Fruit fly (Drosophila melanogaster) whole organism, embryonic: ENCODE measurements around the gene CG3337.
A peak's percentile ranks its signal among the peaks of the same experiment; 100 is the strongest.

ENCODE experiments used
- Atf-2 ChIP-seq: fragments of 200-800 bp; sonication (Bioruptor generic); optimal IDR thresholded peaks from 2 replicates; lab custom pipeline; 2016; ENCODE audit warnings: missing biosample characterization, missing genetic modification characterization
- Atf6 ChIP-seq: fragments of 200-800 bp; sonication (Bioruptor generic); IDR thresholded peaks from 2 replicates; pipeline ENCODE4 v1.3.6; 2022; ENCODE audit warnings: missing biosample characterization, missing genetic modification characterization
- Awh ChIP-seq: fragments of 200-800 bp; sonication (Bioruptor generic); IDR thresholded peaks from 2 replicates; pipeline ENCODE4, ENCODE4 v1.3.6; 2022; ENCODE audit warnings: missing biosample characterization, missing genetic modification characterization
- BEAF-32 ChIP-seq: fragments of 200-800 bp; sonication (Bioruptor generic); optimal IDR thresholded peaks from 3 replicates; lab custom pipeline; 2017; ENCODE audit warnings: missing biosample characterization, missing genetic modification characterization, mild to moderate bottlenecking, moderate library complexity, missing genetic modification reagents
- Bteb2 ChIP-seq: fragments of 200-800 bp; sonication (Bioruptor generic); optimal IDR thresholded peaks from 2 replicates; lab custom pipeline; 2016; ENCODE audit warnings: missing biosample characterization, missing genetic modification characterization
- C15 ChIP-seq: fragments of 200-800 bp; sonication (Bioruptor generic); IDR thresholded peaks from 3 replicates; pipeline ENCODE4 v1.3.6; 2022; ENCODE audit warnings: missing biosample characterization, missing genetic modification characterization
- CG13296 ChIP-seq: fragments of 200-800 bp; sonication (Bioruptor generic); optimal IDR thresholded peaks from 3 replicates; lab custom pipeline; 2018; ENCODE audit warnings: missing biosample characterization, mild to moderate bottlenecking, missing genetic modification characterization
- CG13624 ChIP-seq: fragments of 200-800 bp; sonication (Bioruptor generic); optimal IDR thresholded peaks from 2 replicates; lab custom pipeline; 2016; ENCODE audit warnings: missing biosample characterization, missing genetic modification characterization
- CG14050 ChIP-seq: fragments of 200-800 bp; sonication (Bioruptor generic); IDR thresholded peaks from 3 replicates; pipeline ENCODE4 v1.3.6; 2022; ENCODE audit warnings: missing biosample characterization, missing genetic modification characterization
- CG14860 ChIP-seq: fragments of 200-800 bp; sonication (Bioruptor generic); IDR thresholded peaks from 3 replicates; pipeline ENCODE4 v1.3.6; 2022; ENCODE audit warnings: missing biosample characterization, missing genetic modification characterization; ENCODE audit not compliant: partially characterized antibody
- CG15269 ChIP-seq: fragments of 200-800 bp; sonication (Bioruptor generic); optimal IDR thresholded peaks from 2 replicates; lab custom pipeline; 2018; ENCODE audit warnings: missing biosample characterization, mild to moderate bottlenecking, missing genetic modification characterization, moderate library complexity
- CG1529 ChIP-seq: fragments of 200-800 bp; sonication (Bioruptor generic); optimal IDR thresholded peaks from 3 replicates; lab custom pipeline; 2018; ENCODE audit warnings: missing biosample characterization, missing genetic modification characterization
- CG1647 ChIP-seq: fragments of 200-800 bp; sonication (Bioruptor generic); optimal IDR thresholded peaks from 3 replicates; lab custom pipeline; 2016; ENCODE audit warnings: missing biosample characterization, missing genetic modification characterization
- CG17328 ChIP-seq: fragments of 200-800 bp; sonication (Bioruptor generic); IDR thresholded peaks from 2 replicates; pipeline ENCODE4 v1.3.6; 2022; ENCODE audit warnings: missing biosample characterization, missing genetic modification characterization
- CG17568 ChIP-seq: fragments of 200-800 bp; sonication (Bioruptor generic); optimal IDR thresholded peaks from 2 replicates; lab custom pipeline; 2018; ENCODE audit warnings: missing biosample characterization, mild to moderate bottlenecking, missing genetic modification characterization, moderate library complexity
- CG17829 ChIP-seq: fragments of 200-800 bp; optimal IDR thresholded peaks from 2 replicates; lab custom pipeline; 2019; ENCODE audit warnings: missing biosample characterization, mild to moderate bottlenecking, missing genetic modification characterization, moderate library complexity
- CG18599 ChIP-seq: fragments of 200-800 bp; sonication (Bioruptor generic); optimal IDR thresholded peaks from 3 replicates; lab custom pipeline; 2017; ENCODE audit warnings: missing biosample characterization, missing genetic modification characterization, mild to moderate bottlenecking, moderate library complexity, missing genetic modification reagents
- CG2120 ChIP-seq: fragments of 200-800 bp; sonication (Bioruptor generic); optimal IDR thresholded peaks from 3 replicates; lab custom pipeline; 2016; ENCODE audit warnings: missing biosample characterization, missing genetic modification characterization
- CG3726 ChIP-seq: fragments of 200-800 bp; sonication (Bioruptor generic); IDR thresholded peaks from 3 replicates; pipeline ENCODE4, ENCODE4 v1.3.6; 2022; ENCODE audit warnings: missing biosample characterization, missing genetic modification characterization
- CG42726 ChIP-seq: fragments of 200-800 bp; sonication (Bioruptor generic); IDR thresholded peaks from 2 replicates; pipeline ENCODE4 v1.3.6; 2022; ENCODE audit warnings: missing biosample characterization, missing genetic modification characterization; ENCODE audit not compliant: partially characterized antibody
- CG6175 ChIP-seq: fragments of 200-800 bp; sonication (Bioruptor generic); IDR thresholded peaks from 3 replicates; pipeline ENCODE4 v1.3.6; 2022; ENCODE audit warnings: missing biosample characterization, missing genetic modification characterization
- CG7271 ChIP-seq: fragments of 200-800 bp; sonication (Bioruptor generic); optimal IDR thresholded peaks from 2 replicates; lab custom pipeline; 2018; ENCODE audit warnings: missing biosample characterization, mild to moderate bottlenecking, missing genetic modification characterization, moderate library complexity
- CG9215 ChIP-seq: fragments of 200-800 bp; sonication (Bioruptor generic); IDR thresholded peaks from 2 replicates; pipeline ENCODE4 v1.3.6; 2022; ENCODE audit warnings: missing biosample characterization, missing genetic modification characterization
- CkIIα-i1 ChIP-seq: fragments of 200-800 bp; sonication (Bioruptor generic); IDR thresholded peaks from 2 replicates; pipeline ENCODE4 v1.3.6; 2022; ENCODE audit warnings: missing biosample characterization, missing genetic modification characterization
- Dref ChIP-seq: fragments of 200-800 bp; sonication (Bioruptor generic); IDR thresholded peaks from 2 replicates; pipeline ENCODE4 v1.3.6; 2022; ENCODE audit warnings: missing biosample characterization, missing genetic modification characterization
- Ets97D ChIP-seq: fragments of 200-800 bp; sonication (Bioruptor generic); optimal IDR thresholded peaks from 3 replicates; lab custom pipeline; 2016; ENCODE audit warnings: missing biosample characterization, missing genetic modification characterization
- Gsc ChIP-seq: fragments of 200-800 bp; sonication (Bioruptor generic); IDR thresholded peaks from 2 replicates; pipeline ENCODE4 v1.3.6; 2022; ENCODE audit warnings: missing biosample characterization, missing genetic modification characterization
- H2.0 ChIP-seq: fragments of 200-800 bp; sonication (Bioruptor generic); IDR thresholded peaks from 2 replicates; pipeline ENCODE4 v1.3.6; 2022; ENCODE audit warnings: missing biosample characterization, missing genetic modification characterization
- HLH4C ChIP-seq: fragments of 200-800 bp; sonication (Bioruptor generic); IDR thresholded peaks from 3 replicates; pipeline ENCODE4 v1.3.6; 2022; ENCODE audit warnings: missing biosample characterization, missing genetic modification characterization; ENCODE audit not compliant: partially characterized antibody
- Hand ChIP-seq: fragments of 200-800 bp; sonication (Bioruptor generic); optimal IDR thresholded peaks from 2 replicates; lab custom pipeline; 2017; ENCODE audit warnings: mild to moderate bottlenecking, missing biosample characterization, missing genetic modification reagents, missing genetic modification characterization
- Med ChIP-seq: fragments of 200-800 bp; sonication (Bioruptor generic); peaks from one replicate; lab custom pipeline; 2016; ENCODE audit warnings: missing biosample characterization, missing genetic modification characterization, mild to moderate bottlenecking, inconsistent platforms, moderate library complexity
- NfI ChIP-seq: fragments of 200-800 bp; sonication (Bioruptor generic); optimal IDR thresholded peaks from 3 replicates; lab custom pipeline; 2018; ENCODE audit warnings: missing biosample characterization, mild to moderate bottlenecking, missing genetic modification characterization, moderate library complexity
- Sox100B ChIP-seq: fragments of 200-800 bp; sonication (Bioruptor generic); optimal IDR thresholded peaks from 3 replicates; lab custom pipeline; 2018; ENCODE audit warnings: missing biosample characterization, mild to moderate bottlenecking, missing genetic modification characterization
- Sry-β ChIP-seq: fragments of 200-800 bp; sonication (Bioruptor generic); optimal IDR thresholded peaks from 2 replicates; lab custom pipeline; 2018; ENCODE audit warnings: missing biosample characterization, mild to moderate bottlenecking, missing genetic modification characterization, moderate library complexity
- Taf1 ChIP-seq: fragments of 200-800 bp; sonication (Bioruptor generic); IDR thresholded peaks from 2 replicates; pipeline ENCODE4 v1.3.6; 2022; ENCODE audit warnings: missing biosample characterization, missing genetic modification characterization
- Xrp1 ChIP-seq: fragments of 200-800 bp; sonication (Bioruptor generic); IDR thresholded peaks from 2 replicates; pipeline ENCODE4 v1.3.6; 2022; ENCODE audit warnings: missing biosample characterization, missing genetic modification characterization
- ac ChIP-seq: fragments of 200-800 bp; sonication (Bioruptor generic); optimal IDR thresholded peaks from 3 replicates; lab custom pipeline; 2017; ENCODE audit warnings: missing biosample characterization, mild to moderate bottlenecking, missing genetic modification characterization
- ash1 ChIP-seq: fragments of 200-800 bp; sonication (Bioruptor generic); optimal IDR thresholded peaks from 2 replicates; lab custom pipeline; 2018; ENCODE audit warnings: missing biosample characterization, mild to moderate bottlenecking, missing genetic modification characterization
- btn ChIP-seq: fragments of 200-800 bp; sonication (Bioruptor generic); optimal IDR thresholded peaks from 2 replicates; lab custom pipeline; 2016; ENCODE audit warnings: missing biosample characterization, missing genetic modification characterization
- ken ChIP-seq: fragments of 200-800 bp; sonication (Bioruptor generic); IDR thresholded peaks from 3 replicates; pipeline ENCODE4 v1.3.6; 2022; ENCODE audit warnings: missing biosample characterization, missing genetic modification characterization
- lola ChIP-seq, 3 experiments: fragments of >200 bp in 2 of 3; fragments of 200-800 bp in 1 of 3; sonication (Bioruptor generic) in 1 of 3; optimal IDR thresholded peaks; 2 replicates each; lab custom pipeline; 2017 to 2019; ENCODE audit warnings: missing biosample characterization in 3 of 3, missing genetic modification characterization in 3 of 3, mild to moderate bottlenecking in 1 of 3, moderate library complexity in 1 of 3
- oc ChIP-seq: fragments of 200-800 bp; sonication (Bioruptor generic); optimal IDR thresholded peaks from 2 replicates; lab custom pipeline; 2018; ENCODE audit warnings: missing biosample characterization, mild to moderate bottlenecking, missing genetic modification characterization, moderate library complexity
- run ChIP-seq: fragments of 200-800 bp; sonication (Bioruptor generic); optimal IDR thresholded peaks from 3 replicates; lab custom pipeline; 2018; ENCODE audit warnings: missing biosample characterization, mild to moderate bottlenecking, missing genetic modification characterization
- scrt ChIP-seq: fragments of 200-800 bp; sonication (Bioruptor generic); optimal IDR thresholded peaks from 2 replicates; lab custom pipeline; 2018; ENCODE audit warnings: missing biosample characterization, mild to moderate bottlenecking, missing genetic modification characterization, moderate library complexity
- slbo ChIP-seq: fragments of 200-800 bp; sonication (Bioruptor generic); IDR thresholded peaks from 2 replicates; pipeline ENCODE4 v1.3.6; 2022; ENCODE audit warnings: missing biosample characterization, missing genetic modification characterization
- twi ChIP-seq: fragments of 200-800 bp; optimal IDR thresholded peaks from 2 replicates; lab custom pipeline; 2019; ENCODE audit warnings: missing biosample characterization, mild to moderate bottlenecking, missing genetic modification characterization, moderate library complexity
- vvl ChIP-seq: fragments of 200-800 bp; sonication (Bioruptor generic); IDR thresholded peaks from 2 replicates; pipeline ENCODE4 v1.3.6; 2022; ENCODE audit warnings: missing biosample characterization, missing genetic modification characterization
- yki ChIP-seq: fragments of >200 bp; optimal IDR thresholded peaks from 3 replicates; lab custom pipeline; 2018
- zfh1 ChIP-seq: fragments of 200-800 bp; sonication (Bioruptor generic); IDR thresholded peaks from 3 replicates; pipeline ENCODE4 v1.3.6; 2022; ENCODE audit warnings: missing biosample characterization, missing genetic modification characterization

Gene CG3337

DNA sequence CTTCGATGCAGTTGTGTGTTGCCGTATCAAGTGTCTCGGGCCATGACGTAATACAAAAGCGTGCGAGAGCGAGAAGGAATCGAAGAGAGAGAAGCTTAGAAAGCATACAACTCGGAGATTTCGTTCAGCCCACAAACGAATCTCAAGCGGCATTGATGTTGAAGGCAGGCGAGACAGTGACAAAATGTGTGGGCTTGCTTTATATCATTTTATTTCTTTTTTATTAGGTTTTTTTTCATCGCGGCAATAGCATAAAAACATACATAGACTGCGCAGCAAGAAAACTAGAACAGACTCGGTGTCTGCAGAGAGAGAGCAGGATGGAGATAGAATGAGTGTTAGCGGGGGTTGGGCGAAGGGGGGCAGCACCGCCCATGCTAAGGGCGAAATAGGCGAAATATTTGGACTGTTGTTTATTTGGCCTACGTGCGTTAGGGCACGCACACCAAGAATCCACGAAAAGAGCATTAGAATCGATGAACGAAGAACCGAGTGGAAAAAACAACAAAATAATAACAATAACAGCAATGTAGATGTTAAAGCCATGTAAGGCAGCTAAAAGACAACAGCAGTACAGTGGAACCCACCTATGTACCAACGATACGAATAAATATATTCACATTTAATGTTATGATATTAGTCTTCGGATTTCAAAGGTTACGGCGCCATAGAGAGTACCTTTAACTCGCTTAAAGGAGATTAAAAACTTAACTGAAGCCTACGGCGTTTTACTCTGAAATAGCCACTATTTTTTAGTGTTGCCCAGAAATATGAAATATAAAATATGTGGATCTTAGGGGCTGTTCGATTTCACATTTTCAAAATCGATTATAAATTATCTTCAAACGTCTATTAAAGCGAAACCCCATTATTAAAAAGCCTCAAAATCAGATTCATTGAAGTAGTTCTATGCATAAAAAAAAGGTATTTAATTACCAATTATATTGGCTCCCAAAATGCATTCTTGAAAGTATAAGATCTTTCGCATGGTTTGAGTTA is 35.7 kb downstream of the CG3337 start (continued):
- TF ChIP-seq Gsc (GFP tag; lab: Robert Waterston, UW) (no peak), CkIIα-i1 (no peak), Awh (no peak), zfh1 (peak; percentile 51; the same call in 2 of the 3 replicates), H2.0 (GFP tag; lab: Robert Waterston, UW) (0 out of 2 replicates have a peak, but pooled peaks have one; percentile 8), vvl (GFP tag; lab: Robert Waterston, UW) (peak; percentile 43; the same call in 1 of the 2 replicates), Ets97D (GFP tag; lab: Kevin White, UChicago) (no peak), CG3726 (GFP tag; lab: Robert Waterston, UW) (no peak), CG13296 (GFP tag; lab: Kevin White, UChicago) (no peak), Xrp1 (peak; percentile 27; the same call in 1 of the 2 replicates), Sox100B (GFP tag; lab: Kevin White, UChicago) (peak; percentile 52), CG14860 (GFP tag; lab: Robert Waterston, UW) (no peak), Sry-β (no peak), CG18599 (GFP tag; lab: Kevin White, UChicago) (no peak), ac (GFP tag; lab: Kevin White, UChicago) (no peak), btn (no peak), CG9215 (GFP tag; lab: Robert Waterston, UW) (peak; percentile 34; the same call in 1 of the 2 replicates), CG42726 (GFP tag; lab: Robert Waterston, UW) (no peak), CG6175 (GFP tag; lab: Robert Waterston, UW) (no peak), slbo (GFP tag; lab: Robert Waterston, UW) (peak; percentile 70), CG1647 (GFP tag; lab: Kevin White, UChicago) (no peak), CG15269 (tag; lab: Kevin White, UChicago) (peak; percentile 41), BEAF-32 (GFP tag; lab: Kevin White, UChicago) (no peak), yki (lab: Kevin White, UChicago) (no peak), oc (tag; lab: Kevin White, UChicago) (peak; percentile 23), run (tag; lab: Kevin White, UChicago) (no peak), ash1 (GFP tag; lab: Kevin White, UChicago) (no peak), Hand (GFP tag; lab: Kevin White, UChicago) (no peak), ken (GFP tag; lab: Robert Waterston, UW) (no peak), Med (GFP tag; lab: Kevin White, UChicago) (no peak), Atf-2 (GFP tag; lab: Kevin White, UChicago) (no peak), CG17328 (GFP tag; lab: Robert Waterston, UW) (0 out of 2 replicates have a peak, but pooled peaks have one; percentile 29), lola (GFP tag; optimal IDR thresholded peaks at IDR 0.05; lab: Kevin White, UChicago) (peak in 1 of 3 experiments; percentile 41), Bteb2 (GFP tag; lab: Kevin White, UChicago) (no peak), HLH4C (GFP tag; lab: Robert Waterston, UW) (no peak), Atf6 (GFP tag; lab: Robert Waterston, UW) (no peak; the same call in 1 of the 2 replicates), Taf1 (GFP tag; lab: Robert Waterston, UW) (no peak), CG17829 (tag; lab: Kevin White, UChicago) (peak; percentile 29), CG2120 (peak; percentile 46), Dref (GFP tag; lab: Robert Waterston, UW) (no peak), CG13624 (no peak), CG14050 (GFP tag; lab: Robert Waterston, UW) (no peak), CG1529 (GFP tag; lab: Kevin White, UChicago) (no peak), CG17568 (GFP tag; lab: Kevin White, UChicago) (no peak), scrt (GFP tag; lab: Kevin White, UChicago) (no peak), NfI (GFP tag; lab: Kevin White, UChicago) (no peak), C15 (GFP tag; lab: Robert Waterston, UW) (no peak), twi (no peak), CG7271 (no peak)
